Worm (Caenorhabditis elegans): ENCODE results near the gene srh-82.

- TF ChIP-seq Y105C5A.15 (GFP tag; IDR thresholded peaks at IDR 0.05) (no peak), lin-29 (GFP tag; IDR thresholded peaks at IDR 0.05) (no peak), arid-1 (GFP tag; conservative IDR thresholded peaks at IDR 0.05) (no peak), nhr-6 (tag; optimal IDR thresholded peaks at IDR 0.05) (no peak), ztf-7 (tag; optimal IDR thresholded peaks at IDR 0.05) (no peak), pha-4 (GFP tag; IDR thresholded peaks at IDR 0.05) (no peak), pha-4 (tag; optimal IDR thresholded peaks at IDR 0.05) (no peak), attf-4 (tag; optimal IDR thresholded peaks at IDR 0.05) (no peak), unc-62 (GFP tag; optimal IDR thresholded peaks at IDR 0.05 in 1 of 2) (no peak), unc-62 (tag; optimal IDR thresholded peaks at IDR 0.05) (no peak), zip-2 (tag; optimal IDR thresholded peaks at IDR 0.05) (no peak), skn-1 (tag; optimal IDR thresholded peaks at IDR 0.05) (no peak), lsy-2 (tag; optimal IDR thresholded peaks at IDR 0.05) (no peak), cey-2 (tag; optimal IDR thresholded peaks at IDR 0.05; ENCODE audit: borderline replicate concordance, insufficient read depth) (no peak), lin-39 (tag; optimal IDR thresholded peaks at IDR 0.05) (no peak)
Observed at ce11 chrV:144794-145193, at the start of gene srh-82.
